Worm (Caenorhabditis elegans): ENCODE data around the gene ZK180.8.

The ZK180.8 gene

ce11 chrIV:4511259-4511890 lies at the start of gene ZK180.8, which contains the start of gene rfth-1:
ZK180.8 (minus strand) TSS chrIV:4511724.
rfth-1 (minus strand) TSS chrIV:4511309.
- TF ChIP-seq nhr-129 (tag; optimal IDR thresholded peaks at IDR 0.05) = no peak
- TF ChIP-seq crh-2 (tag; optimal IDR thresholded peaks at IDR 0.05) = peak; percentile 14
- no peak for TF ChIP-seq ztf-4 (tag; optimal IDR thresholded peaks at IDR 0.05)
- TF ChIP-seq blmp-1 (tag; optimal IDR thresholded peaks at IDR 0.05; ENCODE audit: insufficient read depth) = no peak
- TF ChIP-seq elt-3 (tag; optimal IDR thresholded peaks at IDR 0.05) = no peak
- peak; percentile 32 for TF ChIP-seq unc-55 (GFP tag; optimal IDR thresholded peaks at IDR 0.05)
- TF ChIP-seq nhr-25 (tag; optimal IDR thresholded peaks at IDR 0.05) = no peak
- TF ChIP-seq nhr-12 (tag; optimal IDR thresholded peaks at IDR 0.05) = no peak
- no peak for TF ChIP-seq egl-27 (tag; optimal IDR thresholded peaks at IDR 0.05)
- TF ChIP-seq ztf-1 (GFP tag; conservative IDR thresholded peaks at IDR 0.05) = no peak
- TF ChIP-seq sma-9 (GFP tag; optimal IDR thresholded peaks at IDR 0.05) = no peak
- no peak for TF ChIP-seq sma-9 (tag; optimal IDR thresholded peaks at IDR 0.05)
- no peak for TF ChIP-seq ama-1 (optimal IDR thresholded peaks at IDR 0.05)
- no peak for TF ChIP-seq sem-4 (tag; optimal IDR thresholded peaks at IDR 0.05)
- no peak for TF ChIP-seq peb-1 (tag; optimal IDR thresholded peaks at IDR 0.05)
- TF ChIP-seq ztf-11 (tag; optimal IDR thresholded peaks at IDR 0.05) = no peak

DNA sequence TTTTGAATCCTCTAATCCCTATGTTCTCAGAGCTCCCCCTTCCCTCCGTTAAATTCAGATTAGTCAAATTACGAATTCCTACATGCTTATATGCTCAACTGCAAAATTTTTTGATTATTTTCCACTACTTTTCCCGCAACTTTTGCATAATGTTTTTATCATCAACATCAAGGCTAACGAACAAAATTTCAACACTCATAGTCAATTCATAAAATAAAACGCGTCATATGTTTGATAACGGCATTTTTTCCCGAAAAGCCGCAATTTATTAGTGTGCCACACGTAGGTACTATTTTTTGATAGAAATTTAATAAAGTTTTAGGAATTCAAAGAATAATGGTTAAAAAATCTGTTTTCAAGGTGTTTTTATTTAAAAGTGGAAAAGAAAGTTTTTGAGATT lies 47.6 kb upstream of the ZK180.8 start:
- TF ChIP-seq aly-2 (tag; optimal IDR thresholded peaks at IDR 0.05) (no peak), fos-1 (tag; optimal IDR thresholded peaks at IDR 0.05) (peak; percentile 67), gmeb-1 (tag; optimal IDR thresholded peaks at IDR 0.05) (peak; percentile 14), nhr-11 (tag; optimal IDR thresholded peaks at IDR 0.05) (no peak)

- TF ChIP-seq alr-1 (tag; optimal IDR thresholded peaks at IDR 0.05) (no peak), ceh-16 (tag; optimal IDR thresholded peaks at IDR 0.05) (no peak), aly-2 (tag; optimal IDR thresholded peaks at IDR 0.05) (no peak), lin-39 (tag; optimal IDR thresholded peaks at IDR 0.05) (no peak), nhr-77 (tag; optimal IDR thresholded peaks at IDR 0.05) (no peak), nhr-6 (tag; optimal IDR thresholded peaks at IDR 0.05) (no peak), elt-1 (tag; optimal IDR thresholded peaks at IDR 0.05) (no peak), F13H6.1 (tag; optimal IDR thresholded peaks at IDR 0.05) (peak; percentile 39), fos-1 (tag; optimal IDR thresholded peaks at IDR 0.05) (peak; percentile 9), unc-39 (tag; optimal IDR thresholded peaks at IDR 0.05) (no peak), egl-27 (tag; optimal IDR thresholded peaks at IDR 0.05) (no peak), unc-62 (GFP tag; optimal IDR thresholded peaks at IDR 0.05) (no peak), nhr-237 (tag; optimal IDR thresholded peaks at IDR 0.05) (no peak), C34F6.9 (tag; optimal IDR thresholded peaks at IDR 0.05) (no peak), unc-55 (GFP tag; optimal IDR thresholded peaks at IDR 0.05) (no peak), gmeb-1 (tag; optimal IDR thresholded peaks at IDR 0.05) (no peak), ceh-82 (tag; optimal IDR thresholded peaks at IDR 0.05) (no peak), nhr-11 (tag; optimal IDR thresholded peaks at IDR 0.05) (no peak), sma-9 (GFP tag; optimal IDR thresholded peaks at IDR 0.05) (no peak), sma-9 (tag; optimal IDR thresholded peaks at IDR 0.05) (no peak), lin-11 (tag; optimal IDR thresholded peaks at IDR 0.05) (no peak), crh-2 (tag; optimal IDR thresholded peaks at IDR 0.05) (peak; percentile 51), elt-3 (tag; optimal IDR thresholded peaks at IDR 0.05) (no peak), nhr-12 (tag; optimal IDR thresholded peaks at IDR 0.05) (no peak), dmd-4 (tag; optimal IDR thresholded peaks at IDR 0.05) (no peak)
Observed at ce11 chrIV:4557731-4558130, 46.2 kb upstream of the ZK180.8 start.

ce11 chrIV:4557130-4557529 lies 45.6 kb upstream of the ZK180.8 start:
- no peak for TF ChIP-seq alr-1 (tag; optimal IDR thresholded peaks at IDR 0.05)
- TF ChIP-seq lin-39 (tag; optimal IDR thresholded peaks at IDR 0.05) = no peak
- TF ChIP-seq crh-2 (tag; optimal IDR thresholded peaks at IDR 0.05) = no peak
- no peak for TF ChIP-seq peb-1 (tag; optimal IDR thresholded peaks at IDR 0.05)
- TF ChIP-seq unc-39 (tag; optimal IDR thresholded peaks at IDR 0.05) = no peak
- no peak for TF ChIP-seq dmd-4 (tag; optimal IDR thresholded peaks at IDR 0.05)
- no peak for TF ChIP-seq nhr-77 (tag; optimal IDR thresholded peaks at IDR 0.05)
- TF ChIP-seq blmp-1 (tag; optimal IDR thresholded peaks at IDR 0.05; ENCODE audit: insufficient read depth) = no peak
- TF ChIP-seq skn-1 (tag; optimal IDR thresholded peaks at IDR 0.05) = no peak
- TF ChIP-seq nhr-11 (tag; optimal IDR thresholded peaks at IDR 0.05) = no peak

DNA sequence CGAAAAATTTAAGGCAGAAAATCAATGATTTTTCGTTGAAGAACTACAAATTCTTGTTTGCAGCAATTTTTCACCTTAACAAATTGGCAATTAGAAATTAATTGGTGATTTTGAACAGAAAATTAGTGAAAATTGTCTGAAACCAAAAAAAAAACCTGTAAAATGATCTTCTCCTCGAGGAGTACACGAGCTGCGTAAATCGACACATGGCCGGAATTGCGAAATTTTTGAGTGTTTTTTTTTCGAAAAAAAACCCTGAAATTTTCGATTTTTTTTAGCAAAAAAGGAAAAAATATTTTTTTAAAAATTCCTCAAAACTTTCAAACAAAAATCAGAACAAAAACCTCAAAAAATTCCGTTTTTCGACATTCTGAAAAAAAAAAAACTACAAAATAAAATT lies 40.0 kb upstream of the ZK180.8 start:
- TF ChIP-seq nhr-23 (tag; optimal IDR thresholded peaks at IDR 0.05) = no peak
- TF ChIP-seq ztf-4 (tag; optimal IDR thresholded peaks at IDR 0.05) = no peak
- TF ChIP-seq mdl-1 (tag; optimal IDR thresholded peaks at IDR 0.05) = no peak
- TF ChIP-seq ZK546.5 (tag; optimal IDR thresholded peaks at IDR 0.05) = no peak
- TF ChIP-seq unc-39 (tag; optimal IDR thresholded peaks at IDR 0.05) = no peak
- no peak for TF ChIP-seq lsy-2 (tag; optimal IDR thresholded peaks at IDR 0.05)
- no peak for TF ChIP-seq blmp-1 (tag; optimal IDR thresholded peaks at IDR 0.05; ENCODE audit: insufficient read depth)
- TF ChIP-seq ztf-1 (GFP tag; conservative IDR thresholded peaks at IDR 0.05) = no peak
- no peak for TF ChIP-seq ama-1 (optimal IDR thresholded peaks at IDR 0.05)

Measured in whole organism, L2 larva.